Worm (Caenorhabditis elegans) whole organism, early embryonic: ENCODE measurements around the gene lgg-2.

ENCODE experiments used
- B0310.2 ChIP-seq: sonication (generic microtip); optimal IDR thresholded peaks from 2 replicates; lab custom pipeline; 2016; ENCODE audit warnings: mild to moderate bottlenecking, missing genetic modification characterization, missing compliant biosample characterization
- aly-1 ChIP-seq: sonication (generic microtip); optimal IDR thresholded peaks from 2 replicates; lab custom pipeline; 2016; ENCODE audit warnings: missing genetic modification characterization, missing compliant biosample characterization
- ama-1 ChIP-seq: fragments of 150-350 bp; optimal IDR thresholded peaks from 2 replicates; lab custom pipeline; 2014
- flt-1 ChIP-seq: fragments of 200-800 bp; sonication (Bioruptor generic); IDR thresholded peaks from 2 replicates; pipeline ENCODE4 v1.3.6; 2022; ENCODE audit warnings: missing genetic modification characterization, missing compliant biosample characterization
- hmbx-1 ChIP-seq: sonication (generic microtip); optimal IDR thresholded peaks from 2 replicates; lab custom pipeline; 2016; ENCODE audit warnings: mild to moderate bottlenecking, missing genetic modification characterization, missing compliant biosample characterization
- hnd-1 ChIP-seq: sonication (generic microtip); optimal IDR thresholded peaks from 2 replicates; lab custom pipeline; 2016; ENCODE audit warnings: missing genetic modification characterization, missing compliant biosample characterization
- pes-1 ChIP-seq: fragments of 200-800 bp; sonication (Bioruptor generic); IDR thresholded peaks from 2 replicates; pipeline ENCODE4 v1.3.6; 2022; ENCODE audit warnings: missing genetic modification reagents, missing genetic modification characterization, missing compliant biosample characterization
- scrt-1 ChIP-seq: fragments of 200-800 bp; sonication (Bioruptor generic); IDR thresholded peaks from 2 replicates; pipeline ENCODE4 v1.3.6; 2022; ENCODE audit warnings: missing genetic modification characterization, missing compliant biosample characterization
- sea-1 ChIP-seq: fragments of 200-800 bp; sonication (Bioruptor generic); conservative IDR thresholded peaks from 2 replicates; pipeline ENCODE4 v1.3.6; 2022; ENCODE audit warnings: missing genetic modification characterization, missing compliant biosample characterization
- tra-4 ChIP-seq: sonication (generic microtip); optimal IDR thresholded peaks from 2 replicates; lab custom pipeline; 2017; ENCODE audit warnings: missing genetic modification characterization, missing compliant biosample characterization

- TF ChIP-seq ama-1 (lab: Kevin White, UChicago) (no peak), B0310.2 (tag; lab: Kevin White, UChicago) (no peak), scrt-1 (no peak), pes-1 (GFP tag; lab: Robert Waterston, UW) (no peak), flt-1 (no peak), tra-4 (tag; lab: Kevin White, UChicago) (no peak), hnd-1 (no peak), hmbx-1 (no peak), aly-1 (tag; lab: Kevin White, UChicago) (no peak), sea-1 (no peak)
Measured at ce11 chrIV:10933777-10934546, 1.7 kb downstream of the lgg-2 start.
